Worm (Caenorhabditis elegans) whole organism, mixed stage, embryonic: ENCODE results near the gene ethe-1.

ENCODE experiments used
- M03D4.4 ChIP-seq: sonication (generic microtip); optimal IDR thresholded peaks from 2 replicates; lab custom pipeline; 2017; ENCODE audit warnings: mild to moderate bottlenecking, missing genetic modification characterization, missing compliant biosample characterization
- bed-3 ChIP-seq: fragments of 200-800 bp; sonication (Bioruptor generic); optimal IDR thresholded peaks from 3 replicates; lab custom pipeline; 2018; ENCODE audit warnings: mild to moderate bottlenecking, missing genetic modification characterization, moderate library complexity, missing compliant biosample characterization
- blmp-1 ChIP-seq: fragments of 150-350 bp; optimal IDR thresholded peaks from 2 replicates; lab custom pipeline; 2014; ENCODE audit warnings: missing biosample characterization, missing genetic modification characterization
- ceh-39 ChIP-seq: fragments of 150-350 bp; optimal IDR thresholded peaks from 2 replicates; lab custom pipeline; 2014; ENCODE audit warnings: missing biosample characterization, missing genetic modification characterization
- ces-1 ChIP-seq: fragments of 150-350 bp; optimal IDR thresholded peaks from 2 replicates; lab custom pipeline; 2014; ENCODE audit warnings: missing biosample characterization, missing genetic modification reagents, missing genetic modification characterization
- drap-1 ChIP-seq: fragments of 200-800 bp; sonication (Bioruptor generic); optimal IDR thresholded peaks from 3 replicates; lab custom pipeline; 2018; ENCODE audit warnings: mild to moderate bottlenecking, missing genetic modification characterization, missing compliant biosample characterization
- elt-1 ChIP-seq: sonication (generic microtip); optimal IDR thresholded peaks from 2 replicates; lab custom pipeline; 2017; ENCODE audit warnings: missing genetic modification characterization, mild to moderate bottlenecking, missing compliant biosample characterization, antibody characterized with exemption, moderate library complexity, borderline replicate concordance; ENCODE audit not compliant: insufficient read depth
- elt-3 ChIP-seq: fragments of 150-350 bp; optimal IDR thresholded peaks from 2 replicates; lab custom pipeline; 2014; ENCODE audit warnings: missing biosample characterization, missing genetic modification characterization
- flh-1 ChIP-seq: fragments of 200-800 bp; sonication (Bioruptor generic); optimal IDR thresholded peaks from 2 replicates; lab custom pipeline; 2018; ENCODE audit warnings: mild to moderate bottlenecking, missing genetic modification characterization, moderate library complexity, missing compliant biosample characterization
- hlh-1 ChIP-seq: fragments of 150-350 bp; optimal IDR thresholded peaks from 2 replicates; lab custom pipeline; 2014; ENCODE audit warnings: missing biosample characterization, missing genetic modification reagents, missing genetic modification characterization
- lin-13 ChIP-seq: fragments of 150-350 bp; optimal IDR thresholded peaks from 2 replicates; lab custom pipeline; 2014; ENCODE audit warnings: missing biosample characterization, missing genetic modification characterization
- lin-32 ChIP-seq: fragments of 200-800 bp; sonication (Bioruptor generic); optimal IDR thresholded peaks from 2 replicates; lab custom pipeline; 2018; ENCODE audit warnings: mild to moderate bottlenecking, missing genetic modification characterization, missing compliant biosample characterization
- lsy-2 ChIP-seq: fragments of 150-350 bp; optimal IDR thresholded peaks from 2 replicates; lab custom pipeline; 2014; ENCODE audit warnings: missing biosample characterization, missing genetic modification characterization
- mab-5 ChIP-seq: fragments of 150-350 bp; optimal IDR thresholded peaks from 2 replicates; lab custom pipeline; 2014; ENCODE audit warnings: missing biosample characterization, missing genetic modification characterization
- mep-1 ChIP-seq: fragments of 150-350 bp; optimal IDR thresholded peaks from 2 replicates; lab custom pipeline; 2017; ENCODE audit warnings: missing biosample characterization, missing genetic modification reagents, missing genetic modification characterization, inconsistent platforms
- nhr-12 ChIP-seq: fragments of 150-350 bp; optimal IDR thresholded peaks from 2 replicates; lab custom pipeline; 2014; ENCODE audit warnings: missing biosample characterization, missing genetic modification characterization
- nhr-2 ChIP-seq: fragments of 150-350 bp; optimal IDR thresholded peaks from 2 replicates; lab custom pipeline; 2014; ENCODE audit warnings: missing biosample characterization, missing genetic modification characterization
- nhr-237 ChIP-seq: fragments of 150-350 bp; optimal IDR thresholded peaks from 2 replicates; lab custom pipeline; 2014; ENCODE audit warnings: missing biosample characterization, missing genetic modification characterization
- nhr-28 ChIP-seq: fragments of 150-350 bp; optimal IDR thresholded peaks from 2 replicates; lab custom pipeline; 2014; ENCODE audit warnings: missing biosample characterization, missing genetic modification characterization
- pha-4 ChIP-seq: fragments of 150-350 bp; optimal IDR thresholded peaks from 2 replicates; lab custom pipeline; 2018; ENCODE audit warnings: missing biosample characterization, missing genetic modification reagents, missing genetic modification characterization
- snpc-4 ChIP-seq: fragments of 150-350 bp; optimal IDR thresholded peaks from 2 replicates; lab custom pipeline; 2014; ENCODE audit warnings: missing biosample characterization, missing genetic modification characterization
- tbx-8 ChIP-seq: fragments of 200-800 bp; sonication (Bioruptor generic); optimal IDR thresholded peaks from 2 replicates; lab custom pipeline; 2018; ENCODE audit warnings: mild to moderate bottlenecking, missing genetic modification characterization, moderate library complexity, missing compliant biosample characterization
- unc-120 ChIP-seq: sonication (generic microtip); optimal IDR thresholded peaks from 2 replicates; lab custom pipeline; 2017; ENCODE audit warnings: missing genetic modification characterization, missing compliant biosample characterization; ENCODE audit not compliant: poor library complexity, severe bottlenecking
- zip-8 ChIP-seq: fragments of 150-350 bp; optimal IDR thresholded peaks from 2 replicates; lab custom pipeline; 2014; ENCODE audit warnings: missing biosample characterization, missing genetic modification characterization
- ztf-11 ChIP-seq: fragments of 150-350 bp; optimal IDR thresholded peaks from 2 replicates; lab custom pipeline; 2014; ENCODE audit warnings: missing biosample characterization, missing genetic modification characterization

The ethe-1 gene

DNA sequence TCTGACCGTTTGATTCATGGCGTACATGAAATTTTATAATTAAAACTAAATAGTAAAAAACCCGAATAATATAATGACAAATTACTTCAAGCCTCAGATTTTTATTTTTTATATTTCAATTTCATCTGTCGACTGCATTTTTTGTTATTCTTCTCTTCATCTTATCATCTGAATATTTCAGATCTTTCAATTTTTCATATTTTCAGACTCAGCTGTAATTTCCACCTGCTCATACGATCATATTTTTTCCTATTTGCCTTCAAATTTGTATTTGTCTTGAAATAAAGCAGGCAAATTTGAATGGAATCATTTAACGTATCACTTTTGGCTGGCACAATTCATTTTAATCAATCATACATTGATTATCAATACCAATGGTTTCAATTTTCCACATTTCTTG, 10.5 kb downstream of the ethe-1 start, which contains the start of gene sru-4:
TSS of gene sru-4 (plus strand) at position 301 of the 400 bp plus-strand sequence.
- no peak for TF ChIP-seq blmp-1
- TF ChIP-seq unc-120 (tag; lab: Kevin White, UChicago): no peak
- TF ChIP-seq nhr-12 (tag; lab: Kevin White, UChicago): no peak
- no peak for TF ChIP-seq drap-1 (GFP tag; lab: Kevin White, UChicago)
- no peak for TF ChIP-seq pha-4 (tag; lab: Kevin White, UChicago)
- no peak for TF ChIP-seq ceh-39 (tag; lab: Kevin White, UChicago)
- TF ChIP-seq, all 35 proteins: peak for 0

DNA sequence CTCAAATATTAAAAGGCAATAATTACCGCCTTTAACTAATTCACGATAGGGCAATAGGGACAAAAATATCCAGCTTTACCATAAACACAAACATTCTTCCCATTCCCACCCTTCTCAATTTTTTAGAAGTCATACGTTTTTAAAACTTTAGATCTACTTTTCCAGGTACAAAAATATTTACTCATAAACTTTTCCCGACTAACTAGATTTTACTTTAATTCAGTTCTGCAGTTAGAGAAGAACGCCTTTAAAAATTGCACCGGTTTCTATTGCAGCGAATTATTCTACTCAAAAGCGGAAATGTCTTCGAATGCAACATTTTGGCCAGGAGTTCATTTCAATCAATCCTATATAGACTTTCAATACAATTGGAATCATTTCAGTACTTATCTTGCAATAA, 12.3 kb downstream of the ethe-1 start, which contains the start of gene sru-3:
TSS of gene sru-3 (plus strand) at position 301 of the 400 bp plus-strand sequence.
- TF ChIP-seq mab-5 (no peak), flh-1 (GFP tag; lab: Kevin White, UChicago) (no peak), lin-32 (GFP tag; lab: Kevin White, UChicago) (no peak), nhr-28 (tag; lab: Kevin White, UChicago) (no peak), lin-13 (no peak), zip-8 (tag; lab: Kevin White, UChicago) (no peak)
- TF ChIP-seq, all 35 proteins: peak for 0

DNA sequence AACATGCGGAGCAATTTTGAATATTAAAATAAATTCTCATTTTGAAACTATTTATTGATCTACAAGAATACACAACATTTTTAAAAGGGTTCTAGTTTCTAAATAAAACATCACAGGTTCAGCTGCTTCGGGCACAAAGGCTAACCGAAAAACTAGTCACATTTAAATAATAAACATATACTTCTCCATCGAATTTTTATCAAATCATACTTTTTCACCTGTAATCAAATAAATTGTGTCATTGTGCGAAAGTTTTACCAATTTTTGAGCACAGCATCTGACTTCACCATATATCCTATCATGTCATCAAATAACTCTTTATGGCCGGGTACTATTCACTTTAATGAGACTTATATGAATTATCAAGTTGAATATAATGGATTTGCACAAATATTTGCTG, 18.2 kb downstream of the ethe-1 start, which contains the start of gene sru-6:
TSS of gene sru-6 (plus strand) at position 301 of the 400 bp plus-strand sequence.
- TF ChIP-seq nhr-2 (tag; lab: Kevin White, UChicago): no peak

DNA sequence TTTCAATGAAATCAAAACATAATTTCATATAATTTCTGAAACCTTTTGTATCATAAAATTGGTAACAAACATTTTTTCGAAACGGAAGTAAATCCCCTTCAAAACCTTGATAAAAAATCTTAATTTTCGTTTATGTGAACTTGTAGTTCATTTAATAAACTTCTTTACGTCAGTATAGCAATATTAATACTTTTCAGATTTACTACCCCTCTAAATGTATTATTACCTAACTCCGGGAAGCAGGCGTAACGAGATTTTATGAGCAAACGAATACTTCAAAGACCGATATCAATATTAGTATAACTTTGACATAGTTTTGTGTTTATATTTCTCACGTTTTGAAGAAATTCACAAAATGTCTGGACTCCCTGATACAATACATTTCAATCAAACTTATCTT, 20.2 kb downstream of the ethe-1 start, which contains the start of gene sru-1:
TSS of gene sru-1 (plus strand) at position 301 of the 400 bp plus-strand sequence.
- TF ChIP-seq blmp-1 (no peak), unc-120 (tag; lab: Kevin White, UChicago) (no peak), nhr-237 (no peak), hlh-1 (no peak), ces-1 (GFP tag; lab: Kevin White, UChicago) (no peak), elt-1 (tag; lab: Kevin White, UChicago) (no peak), ztf-11 (tag; lab: Kevin White, UChicago) (no peak), mep-1 (tag; lab: Kevin White, UChicago) (no peak)
- TF ChIP-seq, all 35 proteins: peak for 0

DNA sequence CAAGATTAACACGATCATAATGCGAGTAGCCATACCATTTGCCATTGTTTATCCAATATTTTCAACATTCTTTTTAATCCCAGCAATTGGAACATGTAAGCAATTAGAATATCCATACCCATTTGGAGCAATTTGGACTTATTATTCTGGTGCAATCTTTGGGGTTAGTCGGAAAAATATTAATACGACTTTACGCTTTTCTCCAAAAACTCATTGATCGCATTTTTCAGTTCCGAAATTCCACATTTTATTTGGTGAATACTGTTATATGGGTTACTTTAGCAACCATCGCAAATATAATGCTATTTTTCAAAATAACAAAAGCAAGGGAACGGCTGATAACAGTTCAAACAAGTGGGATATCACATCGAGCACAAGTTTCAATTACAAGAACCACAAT, 21.8 kb downstream of the ethe-1 start:
- no peak for TF ChIP-seq flh-1 (GFP tag; lab: Kevin White, UChicago)
- TF ChIP-seq lin-32 (GFP tag; lab: Kevin White, UChicago): no peak
- TF ChIP-seq mab-5: no peak
- TF ChIP-seq unc-120 (tag; lab: Kevin White, UChicago): no peak
- no peak for TF ChIP-seq bed-3 (GFP tag; lab: Kevin White, UChicago)
- no peak for TF ChIP-seq elt-3
- no peak for TF ChIP-seq snpc-4 (tag; lab: Kevin White, UChicago)

DNA sequence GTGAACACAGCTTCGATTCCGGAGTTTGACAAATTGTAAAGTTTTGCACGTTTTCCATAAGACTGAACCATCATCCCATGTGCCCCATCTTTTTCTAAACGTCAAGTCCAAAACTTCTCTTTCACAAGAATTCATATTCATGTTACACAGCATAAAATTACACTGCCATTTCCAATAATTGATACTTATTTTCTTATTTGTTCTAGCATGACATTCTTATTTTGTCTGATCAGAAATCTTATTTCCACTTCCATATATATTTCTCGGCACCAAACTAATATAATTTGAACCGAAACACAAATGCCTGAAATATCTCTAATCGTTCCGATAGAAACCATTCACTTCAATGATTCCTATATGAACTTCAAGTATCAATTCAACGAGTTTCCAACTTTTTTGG, 22.6 kb downstream of the ethe-1 start, which contains the start of gene sru-2:
TSS of gene sru-2 (plus strand) at position 301 of the 400 bp plus-strand sequence.
- TF ChIP-seq M03D4.4: no peak
- no peak for TF ChIP-seq lsy-2 (tag; lab: Kevin White, UChicago)
- TF ChIP-seq ztf-11 (tag; lab: Kevin White, UChicago): no peak
- no peak for TF ChIP-seq tbx-8
- no peak for TF ChIP-seq elt-3
- TF ChIP-seq pha-4 (tag; lab: Kevin White, UChicago): no peak
- TF ChIP-seq nhr-2 (tag; lab: Kevin White, UChicago): no peak

DNA sequence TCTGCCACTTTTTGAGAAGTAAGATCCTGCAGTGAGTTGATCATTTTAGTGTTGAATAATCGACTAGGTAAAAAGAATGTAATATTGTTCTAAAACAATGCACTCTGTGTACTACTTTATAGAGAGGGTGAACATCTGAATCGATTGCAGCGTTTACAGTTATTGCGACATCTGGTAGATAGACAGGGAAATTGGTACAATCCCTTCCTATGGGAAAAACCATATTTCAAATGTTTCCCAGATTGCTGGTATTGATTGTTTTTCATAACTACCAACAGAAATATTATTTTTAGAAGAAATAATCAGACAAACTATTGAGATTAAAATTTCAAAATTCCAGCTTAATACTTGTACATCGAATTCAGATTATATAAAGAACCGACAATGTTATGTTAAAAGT, 23.5 kb downstream of the ethe-1 start, which contains the start of gene gadr-2:
TSS of gene gadr-2 (minus strand) at position 101 of the 400 bp plus-strand sequence.
- no peak for TF ChIP-seq mep-1 (tag; lab: Kevin White, UChicago)
- TF ChIP-seq blmp-1: no peak
- TF ChIP-seq elt-1 (tag; lab: Kevin White, UChicago): no peak
- TF ChIP-seq ceh-39 (tag; lab: Kevin White, UChicago): no peak
- no peak for TF ChIP-seq bed-3 (GFP tag; lab: Kevin White, UChicago)
- TF ChIP-seq lin-13: no peak
- TF ChIP-seq nhr-2 (tag; lab: Kevin White, UChicago): no peak
- TF ChIP-seq nhr-28 (tag; lab: Kevin White, UChicago): no peak
